Worm (Caenorhabditis elegans): Measurements from ENCODE around the gene C04A11.5.

C04A11.5 gene

DNA sequence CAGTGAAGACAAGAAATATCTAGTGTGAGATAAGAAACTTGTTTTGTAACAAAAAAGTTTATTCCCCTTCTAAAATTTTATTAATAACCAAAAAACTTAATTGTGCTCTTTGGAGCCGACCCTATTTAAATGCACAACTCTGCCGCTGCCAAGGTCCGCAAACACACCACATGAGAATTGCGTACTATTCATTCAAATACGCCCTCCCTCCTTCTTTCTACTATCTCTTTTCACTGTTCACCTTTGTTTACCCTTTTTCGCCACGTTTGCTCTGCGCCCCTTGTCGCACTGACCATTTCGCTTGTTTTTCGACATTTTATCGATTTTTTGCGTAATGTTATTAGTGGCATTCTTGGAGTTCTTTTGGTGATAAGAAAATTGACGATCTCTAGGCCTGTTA, 5.3 kb downstream of the C04A11.5 start (continued):
- no peak for TF ChIP-seq Y5F2A.4 (GFP tag; optimal IDR thresholded peaks at IDR 0.05)
- no peak for TF ChIP-seq ces-1 (GFP tag; optimal IDR thresholded peaks at IDR 0.05)
- TF ChIP-seq daf-16 (GFP tag; optimal IDR thresholded peaks at IDR 0.05), result no peak
- peak; percentile 96 for TF ChIP-seq daf-16 (tag; optimal IDR thresholded peaks at IDR 0.05)
- TF ChIP-seq ztf-11 (tag; optimal IDR thresholded peaks at IDR 0.05), result no peak
- no peak for TF ChIP-seq cey-2 (tag; optimal IDR thresholded peaks at IDR 0.05; ENCODE audit: borderline replicate concordance, insufficient read depth)
- no peak for TF ChIP-seq madf-9 (GFP tag; conservative IDR thresholded peaks at IDR 0.05)
- no peak for TF ChIP-seq fkh-10 (GFP tag; optimal IDR thresholded peaks at IDR 0.05)
- no peak for TF ChIP-seq snpc-4 (tag; optimal IDR thresholded peaks at IDR 0.05)
- no peak for TF ChIP-seq ztf-7 (tag; optimal IDR thresholded peaks at IDR 0.05)
- peak; percentile 39 for TF ChIP-seq pqm-1 (tag; optimal IDR thresholded peaks at IDR 0.05)
- no peak for TF ChIP-seq daf-19 (GFP tag; conservative IDR thresholded peaks at IDR 0.05)
- TF ChIP-seq lin-29 (GFP tag; IDR thresholded peaks at IDR 0.05), result no peak
- TF ChIP-seq nhr-28 (tag; optimal IDR thresholded peaks at IDR 0.05), result peak; percentile 57
- no peak for TF ChIP-seq nhr-41 (GFP tag; IDR thresholded peaks at IDR 0.05)
- TF ChIP-seq attf-4 (tag; optimal IDR thresholded peaks at IDR 0.05), result no peak
- no peak for TF ChIP-seq ceh-20 (GFP tag; IDR thresholded peaks at IDR 0.05)
- TF ChIP-seq nhr-102 (tag; optimal IDR thresholded peaks at IDR 0.05), result no peak
- no peak for TF ChIP-seq zip-2 (tag; optimal IDR thresholded peaks at IDR 0.05)
- no peak for TF ChIP-seq nhr-42 (GFP tag; IDR thresholded peaks at IDR 0.05)
- TF ChIP-seq ZK337.2 (GFP tag; IDR thresholded peaks at IDR 0.05), result no peak
- no peak for TF ChIP-seq lin-13 (GFP tag; optimal IDR thresholded peaks at IDR 0.05)
- TF ChIP-seq saeg-2 (GFP tag; IDR thresholded peaks at IDR 0.05), result no peak
- TF ChIP-seq dmd-6 (GFP tag; IDR thresholded peaks at IDR 0.05), result peak; percentile 10; the same call in 1 of the 2 replicates
- TF ChIP-seq tra-1 (GFP tag; IDR thresholded peaks at IDR 0.05), result no peak
- TF ChIP-seq hmg-1.1 (GFP tag; IDR thresholded peaks at IDR 0.05), result no peak
- TF ChIP-seq zag-1 (tag; optimal IDR thresholded peaks at IDR 0.05), result no peak
- no peak for TF ChIP-seq nhr-76 (tag; optimal IDR thresholded peaks at IDR 0.05)
- no peak for TF ChIP-seq egl-43 (GFP tag; IDR thresholded peaks at IDR 0.05)
- TF ChIP-seq hlh-11 (tag; optimal IDR thresholded peaks at IDR 0.05), result peak; percentile 67
- TF ChIP-seq nhr-10 (tag; optimal IDR thresholded peaks at IDR 0.05), result no peak
- TF ChIP-seq lim-7 (GFP tag; IDR thresholded peaks at IDR 0.05), result no peak
- TF ChIP-seq arid-1 (GFP tag; conservative IDR thresholded peaks at IDR 0.05), result no peak
- no peak for TF ChIP-seq Y48G9A.11 (GFP tag; IDR thresholded peaks at IDR 0.05)
- TF ChIP-seq nhr-48 (tag; optimal IDR thresholded peaks at IDR 0.05), result no peak
- TF ChIP-seq nhr-111 (GFP tag; optimal IDR thresholded peaks at IDR 0.05), result no peak
- no peak for TF ChIP-seq spr-1 (tag; optimal IDR thresholded peaks at IDR 0.05)
- TF ChIP-seq daf-12 (tag; optimal IDR thresholded peaks at IDR 0.05), result no peak
- no peak for TF ChIP-seq vab-7 (GFP tag; IDR thresholded peaks at IDR 0.05)
- no peak for TF ChIP-seq zfp-3 (GFP tag; conservative IDR thresholded peaks at IDR 0.05)
- TF ChIP-seq jun-1 (tag; optimal IDR thresholded peaks at IDR 0.05), result no peak
- peak; percentile 5 for TF ChIP-seq hlh-30 (tag; optimal IDR thresholded peaks at IDR 0.05; ENCODE audit: insufficient read depth)
- no peak for TF ChIP-seq rbr-2 (tag; optimal IDR thresholded peaks at IDR 0.05)
- TF ChIP-seq dmd-8 (GFP tag; IDR thresholded peaks at IDR 0.05), result no peak
- TF ChIP-seq mdt-29 (GFP tag; IDR thresholded peaks at IDR 0.05), result no peak
- no peak for TF ChIP-seq spr-3 (GFP tag; optimal IDR thresholded peaks at IDR 0.05)
- no peak for TF ChIP-seq lin-38 (GFP tag; IDR thresholded peaks at IDR 0.05)
- TF ChIP-seq hif-1 (tag; optimal IDR thresholded peaks at IDR 0.05), result no peak
- no peak for TF ChIP-seq Y105C5A.15 (GFP tag; IDR thresholded peaks at IDR 0.05)
- no peak for TF ChIP-seq T20F7.1 (GFP tag; optimal IDR thresholded peaks at IDR 0.05)
- peak; percentile 74 for TF ChIP-seq dpl-1 (GFP tag; optimal IDR thresholded peaks at IDR 0.05)
- TF ChIP-seq tag-97 (GFP tag; IDR thresholded peaks at IDR 0.05), result no peak
- TF ChIP-seq ceh-32 (tag; optimal IDR thresholded peaks at IDR 0.05; ENCODE audit: poor library complexity), result no peak
